Worm (Caenorhabditis elegans): ENCODE results near the gene F18H3.4.

ce11 chrX:13569854-13570253 lies 41.0 kb downstream of the F18H3.4 start, which contains the start of gene R01E6.7:
- TF ChIP-seq ref-1 (GFP tag; conservative IDR thresholded peaks at IDR 0.05): no peak
- TF ChIP-seq ztf-23 (GFP tag; IDR thresholded peaks at IDR 0.05): no peak
- no peak for TF ChIP-seq ztf-29 (GFP tag; IDR thresholded peaks at IDR 0.05)
- TF ChIP-seq klf-2 (GFP tag; conservative IDR thresholded peaks at IDR 0.05): no peak
- TF ChIP-seq flt-1 (GFP tag; IDR thresholded peaks at IDR 0.05): no peak
